Worm (Caenorhabditis elegans): ENCODE measurements around the gene gcn-1.

Gene gcn-1

DNA sequence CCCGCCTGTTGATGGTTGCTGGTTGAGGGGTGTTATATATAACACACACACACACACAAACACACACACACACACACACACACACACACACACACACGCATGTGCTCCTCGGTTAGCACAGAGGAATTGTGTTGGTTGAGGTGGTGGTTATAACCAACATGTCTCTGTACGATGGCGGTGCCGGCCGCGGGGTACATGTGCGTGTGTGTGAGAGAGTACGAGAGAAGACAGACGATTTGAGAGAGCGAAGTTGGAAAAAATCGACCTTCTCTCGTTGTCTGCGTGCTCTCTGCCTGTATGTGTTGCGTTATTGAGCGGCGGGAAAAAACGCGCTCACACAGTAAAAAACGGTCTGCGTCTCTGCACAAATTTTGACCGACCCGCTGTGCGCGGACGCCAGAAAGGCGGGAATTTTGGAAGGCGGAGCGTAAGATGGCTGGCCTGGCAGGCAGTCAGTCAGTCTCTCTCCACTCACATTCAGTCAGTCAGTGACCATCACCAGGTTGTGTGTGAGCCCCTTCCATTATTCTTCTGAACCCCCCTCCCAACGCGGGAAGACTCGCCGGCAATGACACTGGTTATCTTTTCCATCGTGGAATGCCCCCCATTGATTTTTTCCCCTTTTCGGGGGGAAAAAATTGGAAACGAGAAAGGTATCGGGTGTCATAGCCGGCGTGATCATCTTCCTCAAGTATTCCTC lies 20.3 kb downstream of the gcn-1 start (continued):
- TF ChIP-seq lsy-2 (tag; optimal IDR thresholded peaks at IDR 0.05) (peak; percentile 26 to 68), crh-2 (tag; optimal IDR thresholded peaks at IDR 0.05) (peak; percentile 83), dmd-4 (tag; optimal IDR thresholded peaks at IDR 0.05) (no peak)

DNA sequence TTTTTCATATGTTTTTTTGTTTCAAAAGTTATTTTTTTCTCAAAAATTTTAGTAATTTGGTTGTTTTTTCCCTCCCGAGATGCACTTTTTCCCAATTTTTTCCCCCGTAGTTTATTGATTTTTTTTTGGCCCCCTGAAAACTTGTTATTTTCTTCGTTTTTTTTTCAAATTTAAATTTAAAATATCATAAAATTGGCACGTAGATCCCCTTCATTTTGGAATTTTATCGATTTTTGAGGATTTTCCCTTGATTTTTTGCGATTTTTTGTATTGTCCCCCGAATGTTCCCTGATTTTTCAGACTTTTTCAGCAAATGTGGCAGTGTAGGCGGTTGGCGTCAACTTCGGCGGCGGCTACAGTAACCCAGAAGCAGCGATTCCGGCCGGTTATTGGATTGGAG lies 46.0 kb downstream of the gcn-1 start, which contains the start of gene C39B5.6:
Gene C39B5.6, plus strand, starts transcription at position 301 of the 400 bp plus-strand sequence.
- no peak for TF ChIP-seq elt-3 (tag; optimal IDR thresholded peaks at IDR 0.05)
- TF ChIP-seq ztf-1 (GFP tag; conservative IDR thresholded peaks at IDR 0.05), result no peak
- TF ChIP-seq crh-2 (tag; optimal IDR thresholded peaks at IDR 0.05), result no peak
- no peak for TF ChIP-seq unc-39 (tag; optimal IDR thresholded peaks at IDR 0.05)
- no peak for TF ChIP-seq skn-1 (tag; optimal IDR thresholded peaks at IDR 0.05)
- TF ChIP-seq nhr-21 (tag; optimal IDR thresholded peaks at IDR 0.05), result no peak
- TF ChIP-seq lin-11 (tag; optimal IDR thresholded peaks at IDR 0.05), result no peak

DNA sequence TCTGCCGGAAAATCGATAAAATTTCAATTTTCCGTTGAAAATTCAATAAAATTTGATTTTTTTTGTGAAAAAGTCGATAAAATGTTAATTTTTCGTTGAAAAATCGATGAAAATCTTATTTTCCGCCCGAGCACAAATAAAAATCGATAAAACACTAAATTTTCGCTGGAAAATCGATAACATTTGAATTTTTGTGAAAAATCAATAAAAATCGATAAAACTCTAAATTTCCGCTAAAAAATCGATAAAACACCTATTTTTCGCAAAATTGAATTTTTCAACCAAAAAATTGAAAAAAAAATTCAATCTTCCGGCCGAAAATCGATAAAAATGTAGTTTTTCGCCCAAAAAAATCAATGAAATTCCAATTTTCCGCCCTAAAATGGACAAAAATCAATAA lies 53.4 kb downstream of the gcn-1 start:
- TF ChIP-seq nhr-25 (tag; optimal IDR thresholded peaks at IDR 0.05), result no peak
- TF ChIP-seq ztf-4 (tag; optimal IDR thresholded peaks at IDR 0.05), result no peak
- TF ChIP-seq sma-3 (GFP tag; optimal IDR thresholded peaks at IDR 0.05), result no peak
- TF ChIP-seq mdl-1 (tag; optimal IDR thresholded peaks at IDR 0.05), result no peak
- no peak for TF ChIP-seq nhr-21 (tag; optimal IDR thresholded peaks at IDR 0.05)
- TF ChIP-seq lin-11 (tag; optimal IDR thresholded peaks at IDR 0.05), result no peak
- TF ChIP-seq unc-62 (GFP tag; optimal IDR thresholded peaks at IDR 0.05), result no peak
- TF ChIP-seq zag-1 (tag; optimal IDR thresholded peaks at IDR 0.05), result no peak
- TF ChIP-seq peb-1 (tag; optimal IDR thresholded peaks at IDR 0.05), result no peak
- no peak for TF ChIP-seq nhr-10 (tag; optimal IDR thresholded peaks at IDR 0.05)

DNA sequence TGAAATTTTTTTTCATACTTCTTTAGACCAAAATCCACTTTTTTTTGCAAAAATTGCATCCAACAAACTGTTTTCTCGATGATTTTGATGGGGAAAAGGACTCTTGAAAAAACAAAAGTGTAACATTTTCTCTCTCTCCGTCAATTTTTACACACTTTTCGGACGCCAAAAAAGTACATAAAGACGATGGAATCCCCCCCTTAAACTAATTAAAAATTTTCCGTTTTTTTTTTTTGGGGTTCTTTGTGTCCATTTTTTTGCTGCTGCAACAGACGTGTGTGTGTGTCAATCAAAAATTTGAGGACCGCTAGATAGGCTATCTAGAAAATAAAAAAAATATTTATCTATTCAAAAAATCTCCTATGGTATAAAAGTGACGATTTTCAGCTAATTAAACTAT lies 56.1 kb downstream of the gcn-1 start, which contains the start of gene C39B5.5:
Gene C39B5.5, plus strand, starts transcription at position 301 of the 400 bp plus-strand sequence.
- TF ChIP-seq egl-27 (tag; optimal IDR thresholded peaks at IDR 0.05), result no peak
- TF ChIP-seq F13H6.1 (tag; optimal IDR thresholded peaks at IDR 0.05), result no peak
- TF ChIP-seq ztf-4 (tag; optimal IDR thresholded peaks at IDR 0.05), result no peak
- TF ChIP-seq unc-62 (GFP tag; optimal IDR thresholded peaks at IDR 0.05), result no peak
- TF ChIP-seq C34F6.9 (tag; optimal IDR thresholded peaks at IDR 0.05), result no peak
- no peak for TF ChIP-seq unc-39 (tag; optimal IDR thresholded peaks at IDR 0.05)
- TF ChIP-seq mab-5 (tag; optimal IDR thresholded peaks at IDR 0.05), result no peak

DNA sequence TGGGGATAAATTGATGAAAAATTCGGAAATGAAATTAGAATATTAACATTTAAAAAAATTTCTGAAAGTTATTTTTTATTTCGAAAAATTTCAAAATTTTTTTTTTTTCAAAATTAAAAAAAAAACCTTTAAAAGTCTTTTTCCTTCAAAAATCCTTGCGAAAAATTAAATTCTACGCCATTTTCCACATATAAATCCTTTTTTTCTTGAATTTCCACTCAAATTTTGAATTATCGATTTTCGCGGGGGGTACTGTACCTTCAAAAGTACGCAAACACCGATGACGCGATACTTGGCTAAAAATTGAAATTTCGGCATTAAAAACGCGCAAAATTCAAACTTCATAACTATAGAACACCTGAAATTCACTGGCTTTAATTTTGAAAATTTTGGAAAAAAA lies 58.9 kb downstream of the gcn-1 start:
- TF ChIP-seq unc-39 (tag; optimal IDR thresholded peaks at IDR 0.05) (no peak), ceh-16 (tag; optimal IDR thresholded peaks at IDR 0.05) (no peak), fos-1 (tag; optimal IDR thresholded peaks at IDR 0.05) (no peak), crh-2 (tag; optimal IDR thresholded peaks at IDR 0.05) (no peak), blmp-1 (tag; optimal IDR thresholded peaks at IDR 0.05; ENCODE audit: insufficient read depth) (no peak), sma-9 (GFP tag; optimal IDR thresholded peaks at IDR 0.05) (no peak), sma-9 (tag; optimal IDR thresholded peaks at IDR 0.05) (no peak), C34F6.9 (tag; optimal IDR thresholded peaks at IDR 0.05) (no peak), nhr-129 (tag; optimal IDR thresholded peaks at IDR 0.05) (no peak)

DNA sequence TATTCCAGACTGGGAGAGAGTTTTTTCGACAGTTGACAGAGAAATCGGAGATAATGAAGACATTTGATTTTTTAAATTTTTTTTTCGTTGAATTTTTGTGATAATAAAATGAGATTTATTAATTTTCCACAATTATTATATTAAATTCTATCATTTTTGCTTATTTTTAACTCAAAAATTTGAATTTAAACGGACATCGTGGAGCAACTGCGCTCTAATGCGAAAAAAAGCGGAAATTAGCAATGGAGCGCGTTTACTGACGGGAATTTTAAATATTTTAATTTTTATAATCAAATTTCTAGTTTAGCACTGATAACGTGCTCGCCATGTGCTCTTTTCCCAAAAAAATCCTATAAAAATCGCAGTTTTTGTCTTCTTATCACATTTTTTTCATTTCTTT lies 59.4 kb downstream of the gcn-1 start, which contains the start of gene C39B5.14:
Gene C39B5.14, plus strand, starts transcription at position 301 of the 400 bp plus-strand sequence.
- TF ChIP-seq aly-2 (tag; optimal IDR thresholded peaks at IDR 0.05), result no peak
- no peak for TF ChIP-seq unc-39 (tag; optimal IDR thresholded peaks at IDR 0.05)
- no peak for TF ChIP-seq mdl-1 (tag; optimal IDR thresholded peaks at IDR 0.05)
- TF ChIP-seq crh-2 (tag; optimal IDR thresholded peaks at IDR 0.05), result no peak
- TF ChIP-seq gmeb-1 (tag; optimal IDR thresholded peaks at IDR 0.05), result no peak
- TF ChIP-seq sma-9 (GFP tag; optimal IDR thresholded peaks at IDR 0.05), result no peak
- TF ChIP-seq sma-9 (tag; optimal IDR thresholded peaks at IDR 0.05), result no peak
- TF ChIP-seq zag-1 (tag; optimal IDR thresholded peaks at IDR 0.05), result no peak
- TF ChIP-seq ZK546.5 (tag; optimal IDR thresholded peaks at IDR 0.05), result no peak
- TF ChIP-seq egl-27 (tag; optimal IDR thresholded peaks at IDR 0.05), result no peak
- no peak for TF ChIP-seq nhr-23 (tag; optimal IDR thresholded peaks at IDR 0.05)
- no peak for TF ChIP-seq nhr-77 (tag; optimal IDR thresholded peaks at IDR 0.05)
- no peak for TF ChIP-seq ztf-11 (tag; optimal IDR thresholded peaks at IDR 0.05)
- no peak for TF ChIP-seq Y55F3AM.14 (GFP tag; optimal IDR thresholded peaks at IDR 0.05)
- no peak for TF ChIP-seq sem-4 (tag; optimal IDR thresholded peaks at IDR 0.05)
- TF ChIP-seq nhr-10 (tag; optimal IDR thresholded peaks at IDR 0.05), result no peak
- no peak for TF ChIP-seq skn-1 (tag; optimal IDR thresholded peaks at IDR 0.05)
- no peak for TF ChIP-seq nhr-12 (tag; optimal IDR thresholded peaks at IDR 0.05)

Measured in whole organism, L2 larva.